Fruit fly (Drosophila melanogaster) S2 (cell line): ENCODE results near the gene abd-A.

Experiments
- CG8478 ChIP-seq: fragments of >200 bp; optimal IDR thresholded peaks from 2 replicates; lab custom pipeline; 2018
- CTCF ChIP-seq, 2 experiments: fragments of >200 bp; optimal IDR thresholded peaks; 2 replicates each; lab custom pipeline; 2018

abd-A gene

dm6 chr3R:16794590-16794967 lies 35.3 kb downstream of the abd-A start:
- no peak for TF ChIP-seq CG8478 (lab: Kevin White, UChicago)

DNA sequence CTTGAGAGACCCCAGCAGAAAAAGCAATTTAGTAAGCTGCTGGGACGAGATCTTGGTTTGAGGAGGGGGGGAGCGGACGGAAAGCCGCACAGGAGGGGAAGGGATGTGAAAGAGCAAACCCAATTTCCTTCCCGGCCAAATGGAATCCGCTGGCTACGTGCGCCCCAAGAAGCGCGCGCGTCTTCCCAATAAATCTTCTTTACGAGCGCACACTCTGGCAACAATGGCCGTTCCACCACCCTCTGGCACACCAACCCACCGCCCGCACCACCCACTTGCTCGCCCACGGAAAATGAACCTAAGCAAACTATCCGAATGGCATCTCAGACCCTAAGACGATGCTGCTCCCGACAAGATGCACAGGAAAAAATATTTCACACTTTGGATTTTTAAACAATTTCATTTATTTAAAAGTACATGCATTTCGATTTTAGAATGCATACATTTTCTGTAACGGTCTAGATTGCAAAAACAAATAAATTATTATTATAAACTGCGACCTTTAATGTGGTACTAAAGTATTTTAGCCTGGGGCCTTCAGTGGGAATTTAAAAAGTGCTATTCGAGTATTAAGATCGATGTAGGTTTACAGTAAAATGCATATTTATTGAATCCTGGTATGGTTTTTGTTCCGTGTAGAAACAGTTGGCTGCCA lies 35.8 kb downstream of the abd-A start:
- TF ChIP-seq CG8478 (lab: Kevin White, UChicago) (no peak), CTCF (optimal IDR thresholded peaks at IDR 0.05; lab: Kevin White, UChicago) (no peak)

- no peak for TF ChIP-seq CG8478 (lab: Kevin White, UChicago)
- no peak for TF ChIP-seq CTCF (optimal IDR thresholded peaks at IDR 0.05; lab: Kevin White, UChicago)
These were observed 37.3 kb downstream of the abd-A start for dm6 chr3R:16792586-16792985.

dm6 chr3R:16791619-16792018 lies 38.2 kb downstream of the abd-A start:
- TF ChIP-seq CG8478 (lab: Kevin White, UChicago) = no peak
- TF ChIP-seq CTCF (optimal IDR thresholded peaks at IDR 0.05; lab: Kevin White, UChicago) = no peak

dm6 chr3R:16788011-16788410 lies 41.8 kb downstream of the abd-A start, which contains the start of gene Glut3:
Gene Glut3, plus strand, starts transcription at chr3R:16788311.
- TF ChIP-seq CTCF (optimal IDR thresholded peaks at IDR 0.05; lab: Kevin White, UChicago) (no peak), CG8478 (lab: Kevin White, UChicago) (no peak)

DNA sequence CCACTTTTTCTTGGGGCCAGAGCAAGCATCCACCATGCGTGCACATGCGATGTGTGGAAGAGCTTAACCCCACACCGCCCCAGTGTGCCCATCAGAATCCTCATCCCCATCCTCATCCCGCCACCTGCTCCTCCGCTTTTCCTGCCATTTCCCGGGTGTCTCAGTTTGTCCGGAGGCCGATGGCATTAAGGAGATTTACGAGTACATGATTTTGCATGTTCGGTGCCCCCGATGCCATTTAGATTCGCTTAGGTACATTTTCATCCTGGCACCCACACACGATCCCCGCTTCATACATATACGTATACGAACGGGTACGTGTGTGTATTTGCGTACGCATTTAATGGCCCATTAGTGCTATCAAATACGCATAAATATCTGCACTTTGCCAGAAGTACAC lies 42.5 kb downstream of the abd-A start:
- no peak for TF ChIP-seq CTCF (optimal IDR thresholded peaks at IDR 0.05; lab: Kevin White, UChicago)
- no peak for TF ChIP-seq CG8478 (lab: Kevin White, UChicago)

dm6 chr3R:16785056-16785455 lies 44.8 kb downstream of the abd-A start:
- TF ChIP-seq CTCF (optimal IDR thresholded peaks at IDR 0.05; lab: Kevin White, UChicago) (no peak), CG8478 (lab: Kevin White, UChicago) (no peak)

dm6 chr3R:16783976-16784375 lies 45.9 kb downstream of the abd-A start:
- TF ChIP-seq CTCF (optimal IDR thresholded peaks at IDR 0.05; lab: Kevin White, UChicago) = no peak
- TF ChIP-seq CG8478 (lab: Kevin White, UChicago) = no peak

DNA sequence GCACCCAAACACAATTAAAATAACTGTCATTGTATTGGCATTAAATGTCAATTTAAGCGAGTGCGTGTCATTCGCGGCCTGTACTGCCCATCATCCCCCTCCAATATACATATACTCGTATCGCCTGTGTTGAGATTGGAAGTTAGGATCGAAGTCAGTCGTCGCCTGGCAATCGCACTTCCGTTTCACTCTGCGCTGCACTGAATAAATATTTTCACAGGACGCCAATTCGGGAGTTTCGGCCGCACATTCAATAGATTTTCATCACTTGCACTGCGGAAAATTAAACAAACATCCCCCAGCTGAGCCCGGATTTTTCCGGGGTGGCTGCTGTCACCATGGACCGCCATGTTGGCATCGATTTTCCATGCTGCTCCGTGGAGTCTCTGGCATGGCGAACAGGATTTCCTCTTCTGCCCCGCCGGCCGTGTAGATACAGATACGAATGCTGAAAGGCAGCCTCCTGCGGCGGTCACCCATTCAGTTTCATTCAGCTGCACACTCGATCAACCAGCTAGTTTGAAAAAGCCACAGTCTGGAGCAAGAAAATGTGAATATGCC lies 46.6 kb downstream of the abd-A start:
- TF ChIP-seq CG8478 (lab: Kevin White, UChicago) (no peak), CTCF (optimal IDR thresholded peaks at IDR 0.05; lab: Kevin White, UChicago) (no peak)

DNA sequence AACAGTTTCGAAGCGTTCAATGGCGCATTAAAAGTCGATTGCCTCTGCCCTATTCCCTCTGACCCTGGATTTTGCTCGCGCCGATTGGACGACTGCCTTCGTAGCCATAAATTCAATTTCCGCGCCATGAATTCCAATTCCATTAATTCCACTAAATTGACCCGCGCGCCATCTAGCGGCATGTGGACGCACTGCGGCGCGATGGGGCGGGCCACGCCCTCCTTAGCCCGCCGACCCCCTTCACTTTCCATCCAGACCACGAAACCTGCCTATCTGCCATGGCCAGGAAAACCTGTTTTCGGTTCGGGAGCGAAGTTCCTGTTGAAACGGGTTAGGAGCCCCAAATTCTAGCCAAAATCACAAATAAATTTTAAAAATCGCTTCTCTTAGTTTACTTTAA lies 47.4 kb downstream of the abd-A start:
- no peak for TF ChIP-seq CG8478 (lab: Kevin White, UChicago)
- TF ChIP-seq CTCF (optimal IDR thresholded peaks at IDR 0.05; lab: Kevin White, UChicago) = peak; percentile 85 to 87

DNA sequence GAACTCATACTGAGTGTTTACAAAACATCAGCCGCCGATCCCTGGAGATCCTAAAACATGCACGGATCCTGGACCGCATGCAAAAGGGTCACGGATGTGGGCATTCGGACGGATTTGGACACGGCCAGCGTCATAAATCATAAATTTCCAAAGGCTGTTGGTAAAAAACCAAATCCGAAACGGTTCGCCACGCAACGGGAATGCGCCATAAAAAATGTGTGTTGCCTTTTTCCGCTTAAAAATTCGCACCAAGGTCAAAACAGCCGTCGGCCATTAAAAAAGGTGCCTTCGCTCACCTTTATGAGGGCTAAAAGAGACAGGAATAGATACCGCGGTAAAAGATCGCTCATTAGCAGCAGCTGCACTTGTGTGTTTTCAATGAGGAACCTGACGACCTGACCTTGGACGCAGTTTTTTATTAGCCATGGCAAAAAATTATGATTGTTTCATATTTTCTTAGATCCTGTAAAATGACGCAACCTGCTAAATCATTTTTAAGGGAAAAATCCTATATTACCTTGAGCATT lies 56.6 kb downstream of the abd-A start:
- TF ChIP-seq CTCF (optimal IDR thresholded peaks at IDR 0.05; lab: Kevin White, UChicago) (no peak), CG8478 (lab: Kevin White, UChicago) (no peak)

DNA sequence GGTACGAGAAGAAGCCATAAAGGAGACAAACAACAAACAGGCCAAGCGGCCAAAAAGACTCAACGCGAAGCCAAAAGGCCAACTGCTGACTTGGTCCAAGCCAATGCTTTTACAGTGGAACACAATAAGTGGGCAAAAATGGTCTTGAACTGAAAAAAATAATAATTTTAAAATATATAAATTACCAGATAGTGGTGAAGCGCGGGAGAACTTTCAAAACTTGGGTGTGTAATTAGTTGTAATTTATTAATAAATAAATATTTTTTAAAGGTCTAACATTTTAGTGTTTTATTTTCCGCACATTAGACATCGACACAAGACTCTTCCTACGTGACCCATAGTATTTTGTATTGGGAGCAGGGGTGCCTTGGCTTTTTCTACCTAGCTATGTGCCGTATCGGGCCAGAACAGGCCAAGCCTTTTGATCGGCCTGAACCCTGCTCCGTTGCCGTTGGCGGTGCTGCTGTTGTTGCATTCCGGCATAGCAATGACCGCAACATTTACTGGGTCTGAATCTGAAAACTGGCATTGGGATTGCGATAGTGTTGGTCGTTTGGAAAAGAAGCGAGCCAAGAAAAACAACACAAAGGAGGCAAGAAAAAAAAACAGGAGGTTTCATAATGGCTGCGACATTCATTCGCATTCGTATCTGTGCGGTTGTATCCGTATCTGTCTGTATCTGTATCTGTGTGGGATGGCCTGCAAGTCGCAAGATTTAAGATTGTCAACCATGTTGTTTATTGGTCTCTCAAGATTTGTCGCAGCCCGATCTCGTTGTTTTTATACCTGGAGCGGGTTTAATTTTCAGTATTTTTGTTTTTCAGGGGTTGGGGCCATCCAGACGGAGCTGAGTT lies 58.0 kb downstream of the abd-A start:
- TF ChIP-seq CTCF (optimal IDR thresholded peaks at IDR 0.05; lab: Kevin White, UChicago) = no peak
- TF ChIP-seq CG8478 (lab: Kevin White, UChicago) = no peak

dm6 chr3R:16770653-16771377 lies 59.0 kb downstream of the abd-A start:
- TF ChIP-seq CG8478 (lab: Kevin White, UChicago) (no peak), CTCF (optimal IDR thresholded peaks at IDR 0.05; lab: Kevin White, UChicago) (no peak)

DNA sequence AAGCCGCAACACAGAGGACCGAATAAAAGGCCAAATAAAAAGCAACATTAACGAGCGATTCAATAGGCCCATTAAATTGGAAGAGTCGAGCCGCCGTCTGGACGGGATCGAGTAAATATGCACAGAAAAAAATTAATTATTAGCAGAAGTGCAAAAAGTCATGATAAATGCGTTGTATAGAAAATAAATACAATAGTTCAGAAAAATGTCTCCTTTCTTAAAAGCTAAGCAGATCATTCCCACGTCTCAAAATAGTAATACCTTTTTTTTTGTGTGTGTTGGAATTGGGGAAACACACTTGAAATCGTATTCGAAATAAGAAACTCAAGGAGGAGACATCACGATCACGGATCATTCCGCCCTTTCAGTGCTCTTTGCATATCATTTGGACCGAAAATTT lies 60.4 kb downstream of the abd-A start:
- no peak for TF ChIP-seq CG8478 (lab: Kevin White, UChicago)
- no peak for TF ChIP-seq CTCF (optimal IDR thresholded peaks at IDR 0.05; lab: Kevin White, UChicago)
